Worm (Caenorhabditis elegans): ENCODE measurements around the gene F58B4.3.

The F58B4.3 gene

ce11 chrV:10937294-10937693, 7.7 kb downstream of the F58B4.3 start (continued):
- no peak for TF ChIP-seq madf-10 (tag; optimal IDR thresholded peaks at IDR 0.05)
- no peak for TF ChIP-seq D2030.7 (GFP tag; IDR thresholded peaks at IDR 0.05)
- no peak for TF ChIP-seq ekl-4 (GFP tag; IDR thresholded peaks at IDR 0.05)
- TF ChIP-seq dpff-1 (tag; optimal IDR thresholded peaks at IDR 0.05), result no peak
- TF ChIP-seq rec-8 (tag; optimal IDR thresholded peaks at IDR 0.05), result no peak
- no peak for TF ChIP-seq K11D2.4 (GFP tag; IDR thresholded peaks at IDR 0.05)
- no peak for TF ChIP-seq sea-2 (GFP tag; IDR thresholded peaks at IDR 0.05)
- TF ChIP-seq sptf-2 (GFP tag; optimal IDR thresholded peaks at IDR 0.05), result no peak
- TF ChIP-seq atf-7 (tag; optimal IDR thresholded peaks at IDR 0.05), result no peak
- no peak for TF ChIP-seq hlh-12 (tag; optimal IDR thresholded peaks at IDR 0.05)
- peak; percentile 21 for TF ChIP-seq repo-1 (tag; optimal IDR thresholded peaks at IDR 0.05)
- no peak for TF ChIP-seq nhr-80 (tag; optimal IDR thresholded peaks at IDR 0.05)
- no peak for TF ChIP-seq Y95B8A.8 (GFP tag; IDR thresholded peaks at IDR 0.05)
- TF ChIP-seq him-1 (tag; optimal IDR thresholded peaks at IDR 0.05), result no peak
- no peak for TF ChIP-seq bed-1 (GFP tag; IDR thresholded peaks at IDR 0.05)
- TF ChIP-seq snpc-1.3 (tag; optimal IDR thresholded peaks at IDR 0.05; ENCODE audit: insufficient read depth), result no peak
- TF ChIP-seq F10E7.11 (tag; optimal IDR thresholded peaks at IDR 0.05), result no peak
- no peak for TF ChIP-seq ZK185.1 (tag; optimal IDR thresholded peaks at IDR 0.05; ENCODE audit: poor library complexity, severe bottlenecking)
- no peak for TF ChIP-seq sdz-38 (tag; optimal IDR thresholded peaks at IDR 0.05)
- no peak for TF ChIP-seq tbx-9 (tag; optimal IDR thresholded peaks at IDR 0.05; ENCODE audit: borderline replicate concordance)
- peak; percentile 33 for TF ChIP-seq lin-40 (tag; optimal IDR thresholded peaks at IDR 0.05)
- TF ChIP-seq somi-1 (GFP tag; optimal IDR thresholded peaks at IDR 0.05), result peak; percentile 50
- no peak for TF ChIP-seq Y67H2A.10 (GFP tag; conservative IDR thresholded peaks at IDR 0.05)
- TF ChIP-seq aptf-2 (GFP tag; conservative IDR thresholded peaks at IDR 0.05), result no peak
- TF ChIP-seq tbp1 (GFP tag; optimal IDR thresholded peaks at IDR 0.05), result peak; percentile 2
- TF ChIP-seq lir-1 (GFP tag; conservative IDR thresholded peaks at IDR 0.05), result no peak
- no peak for TF ChIP-seq mxl-1 (tag; optimal IDR thresholded peaks at IDR 0.05)
- no peak for TF ChIP-seq nhr-120 (GFP tag; IDR thresholded peaks at IDR 0.05)
- TF ChIP-seq ets-4 (GFP tag; optimal IDR thresholded peaks at IDR 0.05), result no peak
- no peak for TF ChIP-seq lin-26 (GFP tag; IDR thresholded peaks at IDR 0.05)
- no peak for TF ChIP-seq madf-8 (GFP tag; conservative IDR thresholded peaks at IDR 0.05)
- TF ChIP-seq hlh-26 (GFP tag; conservative IDR thresholded peaks at IDR 0.05), result no peak
- no peak for TF ChIP-seq K12H6.12 (tag; optimal IDR thresholded peaks at IDR 0.05)
- TF ChIP-seq B0019.2 (GFP tag; conservative IDR thresholded peaks at IDR 0.05), result no peak
- TF ChIP-seq Y79H2A.3 (GFP tag; conservative IDR thresholded peaks at IDR 0.05), result no peak
- TF ChIP-seq snpc-1.1 (tag; optimal IDR thresholded peaks at IDR 0.05; ENCODE audit: insufficient read depth), result no peak
- TF ChIP-seq hsf-1 (GFP tag; IDR thresholded peaks at IDR 0.05), result no peak
- no peak for TF ChIP-seq ztf-25 (GFP tag; IDR thresholded peaks at IDR 0.05)
- TF ChIP-seq rpc-1 (optimal IDR thresholded peaks at IDR 0.05), result no peak
- TF ChIP-seq rpc-1 (tag; optimal IDR thresholded peaks at IDR 0.05), result no peak
- TF ChIP-seq lag-1 (GFP tag; IDR thresholded peaks at IDR 0.05), result no peak
- TF ChIP-seq nhr-27 (tag; optimal IDR thresholded peaks at IDR 0.05), result no peak
- 0 out of 2 replicates have a peak, but pooled peaks have one; percentile 21 for TF ChIP-seq mcd-1 (GFP tag; IDR thresholded peaks at IDR 0.05)
- TF ChIP-seq attf-3 (GFP tag; conservative IDR thresholded peaks at IDR 0.05), result no peak
- no peak for TF ChIP-seq F57A8.1 (GFP tag; optimal IDR thresholded peaks at IDR 0.05)
- no peak for TF ChIP-seq T07F8.4 (tag; optimal IDR thresholded peaks at IDR 0.05)
- TF ChIP-seq athp-1 (tag; optimal IDR thresholded peaks at IDR 0.05), result no peak
- TF ChIP-seq cebp-2 (GFP tag; IDR thresholded peaks at IDR 0.05), result no peak
- TF ChIP-seq hmg-20 (GFP tag; IDR thresholded peaks at IDR 0.05), result no peak
- no peak for TF ChIP-seq ceh-100 (GFP tag; IDR thresholded peaks at IDR 0.05)

Data from whole organism, young adult.